Worm (Caenorhabditis elegans): ENCODE results near the gene Y41D4A.6.
A peak's percentile ranks its signal among the peaks of the same experiment; 100 is the strongest.
"Not testable (repeated sequence)": the region's sequence is repeated elsewhere in the genome, so short reads cannot be mapped to it uniquely, and the experiment has no call there.

ce11 chrIV:1722463-1722862 is 22.8 kb downstream of the Y41D4A.6 start:
- not testable (repeated sequence) for TF ChIP-seq unc-62 (GFP tag; optimal IDR thresholded peaks at IDR 0.05 in 1 of 2); unc-62 (tag; optimal IDR thresholded peaks at IDR 0.05); pqm-1 (tag; optimal IDR thresholded peaks at IDR 0.05); fkh-10 (GFP tag; optimal IDR thresholded peaks at IDR 0.05); unc-39 (tag; optimal IDR thresholded peaks at IDR 0.05); pha-4 (tag; optimal IDR thresholded peaks at IDR 0.05); ceh-44 (GFP tag; IDR thresholded peaks at IDR 0.05); snpc-4 (tag; optimal IDR thresholded peaks at IDR 0.05); nhr-237 (tag; optimal IDR thresholded peaks at IDR 0.05); ama-1 (optimal IDR thresholded peaks at IDR 0.05); lim-7 (GFP tag; IDR thresholded peaks at IDR 0.05); nhr-77 (tag; optimal IDR thresholded peaks at IDR 0.05); duxl-1 (tag; optimal IDR thresholded peaks at IDR 0.05; ENCODE audit: poor library complexity); skn-1 (tag; optimal IDR thresholded peaks at IDR 0.05)
- 0 out of 2 replicates have a peak, but pooled peaks have one; percentile 66 for TF ChIP-seq pha-4 (GFP tag; IDR thresholded peaks at IDR 0.05)
